Fruit fly (Drosophila melanogaster) whole organism, wandering third instar larva: Measurements from ENCODE around the gene Exn.

Source experiments
- Abd-B ChIP-seq: fragments of >200 bp; optimal IDR thresholded peaks from 2 replicates; lab custom pipeline; 2017; ENCODE audit warnings: missing biosample characterization, missing genetic modification characterization
- CG32264 ChIP-seq: fragments of 200-800 bp; sonication (Bioruptor generic); optimal IDR thresholded peaks from 2 replicates; lab custom pipeline; 2016; ENCODE audit warnings: missing biosample characterization, missing genetic modification characterization
- Dfd ChIP-seq: fragments of >200 bp; optimal IDR thresholded peaks from 2 replicates; lab custom pipeline; 2017; ENCODE audit warnings: missing biosample characterization, missing genetic modification characterization
- HLH106 ChIP-seq: fragments of 200-800 bp; optimal IDR thresholded peaks from 3 replicates; lab custom pipeline; 2019; ENCODE audit warnings: missing biosample characterization, mild to moderate bottlenecking, missing genetic modification characterization, moderate library complexity
- Hr83 ChIP-seq: fragments of 200-300 bp; sonication (Bioruptor generic); optimal IDR thresholded peaks from 2 replicates; lab custom pipeline; 2016; ENCODE audit warnings: missing biosample characterization, mild to moderate bottlenecking, missing genetic modification characterization, moderate library complexity; ENCODE audit not compliant: poor library complexity, severe bottlenecking
- Myc ChIP-seq: fragments of >200 bp; optimal IDR thresholded peaks from 2 replicates; lab custom pipeline; 2017
- br ChIP-seq: fragments of 200-800 bp; sonication (Bioruptor generic); optimal IDR thresholded peaks from 2 replicates; lab custom pipeline; 2016; ENCODE audit warnings: missing biosample characterization, missing genetic modification characterization
- dsf ChIP-seq: sonication (Bioruptor generic); optimal IDR thresholded peaks from 2 replicates; lab custom pipeline; 2016; ENCODE audit warnings: missing biosample characterization, missing genetic modification characterization, borderline replicate concordance
- fru ChIP-seq: fragments of 200-800 bp; sonication (Bioruptor generic); optimal IDR thresholded peaks from 3 replicates; lab custom pipeline; 2016; ENCODE audit warnings: missing biosample characterization, mild to moderate bottlenecking, missing genetic modification characterization
- psq ChIP-seq: fragments of 200-800 bp; sonication (Bioruptor generic); optimal IDR thresholded peaks from 3 replicates; lab custom pipeline; 2017; ENCODE audit warnings: missing biosample characterization, mild to moderate bottlenecking, missing genetic modification characterization, moderate library complexity
- sage ChIP-seq: fragments of 200-800 bp; sonication (Bioruptor generic); optimal IDR thresholded peaks from 2 replicates; lab custom pipeline; 2016; ENCODE audit warnings: missing biosample characterization, mild to moderate bottlenecking, missing genetic modification characterization

DNA sequence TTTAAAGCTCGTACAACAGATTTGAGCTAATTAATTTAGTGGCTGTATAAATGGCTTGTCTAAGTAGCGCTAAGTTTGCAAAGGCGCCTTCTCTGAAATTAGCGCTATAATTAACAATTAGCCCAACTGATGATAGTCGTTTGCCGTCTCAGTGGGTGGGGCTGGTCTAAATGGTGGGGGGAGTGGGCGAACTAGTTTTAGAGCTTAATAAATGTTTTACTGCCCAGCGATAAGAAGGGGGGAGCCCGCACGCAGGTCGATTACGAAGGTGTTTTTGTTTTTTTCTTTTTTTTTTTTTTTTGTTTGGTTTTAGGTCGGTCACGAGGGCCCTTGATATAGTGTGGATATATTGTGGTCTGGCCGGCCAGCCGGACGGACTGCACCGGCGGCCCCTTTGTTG is 31.2 kb downstream of the Exn start:
- TF ChIP-seq psq (GFP tag; lab: Kevin White, UChicago), result no peak
- TF ChIP-seq Hr83 (GFP tag; lab: Kevin White, UChicago), result no peak
- no peak for TF ChIP-seq CG32264 (GFP tag; lab: Kevin White, UChicago)
- TF ChIP-seq HLH106 (tag; lab: Kevin White, UChicago), result no peak
- no peak for TF ChIP-seq Abd-B
- no peak for TF ChIP-seq dsf (GFP tag; lab: Kevin White, UChicago)
- no peak for TF ChIP-seq Myc (lab: Kevin White, UChicago)
- TF ChIP-seq br (GFP tag; lab: Kevin White, UChicago), result no peak
- TF ChIP-seq sage (GFP tag; lab: Kevin White, UChicago), result no peak
- TF ChIP-seq fru, result no peak
- TF ChIP-seq Dfd (GFP tag; lab: Kevin White, UChicago), result no peak
